Worm (Caenorhabditis elegans) whole organism, midembryonic: Measurements from ENCODE around the gene C25A8.2.

Source experiments
- T22C8.4 ChIP-seq: fragments of 200-800 bp; sonication (Bioruptor generic); IDR thresholded peaks from 2 replicates; pipeline ENCODE4 v1.3.6; 2022; ENCODE audit warnings: missing genetic modification characterization, missing compliant biosample characterization
- cog-1 ChIP-seq: sonication (generic microtip); optimal IDR thresholded peaks from 2 replicates; lab custom pipeline; 2016; ENCODE audit warnings: missing genetic modification characterization, missing compliant biosample characterization
- flt-1 ChIP-seq: fragments of 200-800 bp; sonication (Bioruptor generic); IDR thresholded peaks from 2 replicates; pipeline ENCODE4 v1.3.6; 2022; ENCODE audit warnings: missing genetic modification characterization, missing compliant biosample characterization
- klf-2 ChIP-seq: fragments of 200-800 bp; sonication (Bioruptor generic); conservative IDR thresholded peaks from 2 replicates; pipeline ENCODE4 v1.3.6; 2022; ENCODE audit warnings: missing genetic modification reagents, missing genetic modification characterization, missing compliant biosample characterization
- med-1 ChIP-seq: sonication (generic microtip); optimal IDR thresholded peaks from 2 replicates; lab custom pipeline; 2017; ENCODE audit warnings: missing genetic modification characterization, mild to moderate bottlenecking, missing compliant biosample characterization, antibody characterized with exemption, missing genetic modification reagents; ENCODE audit not compliant: insufficient read depth
- ref-1 ChIP-seq: fragments of 200-800 bp; sonication (Bioruptor generic); conservative IDR thresholded peaks from 2 replicates; pipeline ENCODE4 v1.3.6; 2022; ENCODE audit warnings: missing genetic modification reagents, missing genetic modification characterization, missing compliant biosample characterization
- tab-1 ChIP-seq: fragments of 200-800 bp; sonication (Bioruptor generic); IDR thresholded peaks from 2 replicates; pipeline ENCODE4 v1.3.6; 2022; ENCODE audit warnings: missing genetic modification characterization, missing compliant biosample characterization
- ztf-23 ChIP-seq: fragments of 200-800 bp; sonication (Bioruptor generic); IDR thresholded peaks from 2 replicates; pipeline ENCODE4 v1.3.6; 2022; ENCODE audit warnings: missing genetic modification reagents, missing genetic modification characterization, missing compliant biosample characterization
- ztf-29 ChIP-seq: fragments of 200-800 bp; sonication (Bioruptor generic); IDR thresholded peaks from 2 replicates; pipeline ENCODE4 v1.3.6; 2022; ENCODE audit warnings: missing genetic modification reagents, missing genetic modification characterization, missing compliant biosample characterization

Gene C25A8.2

ce11 chrIV:7025835-7026234 is 16.2 kb downstream of the C25A8.2 start:
- no peak for TF ChIP-seq ref-1
- no peak for TF ChIP-seq tab-1 (GFP tag; lab: Robert Waterston, UW)
- no peak for TF ChIP-seq klf-2 (GFP tag; lab: Robert Waterston, UW)
- TF ChIP-seq T22C8.4 (GFP tag; lab: Robert Waterston, UW): no peak
- no peak for TF ChIP-seq med-1 (GFP tag; lab: Kevin White, UChicago)
- no peak for TF ChIP-seq flt-1 (GFP tag; lab: Robert Waterston, UW)
- TF ChIP-seq ztf-29 (GFP tag; lab: Robert Waterston, UW): no peak
- TF ChIP-seq cog-1 (tag; lab: Kevin White, UChicago): no peak
- no peak for TF ChIP-seq ztf-23 (GFP tag; lab: Robert Waterston, UW)

ce11 chrIV:7031019-7031418 is 21.4 kb downstream of the C25A8.2 start:
- no peak for TF ChIP-seq tab-1 (GFP tag; lab: Robert Waterston, UW)
- no peak for TF ChIP-seq klf-2 (GFP tag; lab: Robert Waterston, UW)
- no peak for TF ChIP-seq T22C8.4 (GFP tag; lab: Robert Waterston, UW)
- no peak for TF ChIP-seq ztf-29 (GFP tag; lab: Robert Waterston, UW)
- TF ChIP-seq flt-1 (GFP tag; lab: Robert Waterston, UW): no peak
- no peak for TF ChIP-seq med-1 (GFP tag; lab: Kevin White, UChicago)
- no peak for TF ChIP-seq cog-1 (tag; lab: Kevin White, UChicago)
- no peak for TF ChIP-seq ref-1
- TF ChIP-seq ztf-23 (GFP tag; lab: Robert Waterston, UW): no peak

- TF ChIP-seq klf-2 (GFP tag; lab: Robert Waterston, UW) (no peak), ztf-29 (GFP tag; lab: Robert Waterston, UW) (no peak), T22C8.4 (GFP tag; lab: Robert Waterston, UW) (no peak), ztf-23 (GFP tag; lab: Robert Waterston, UW) (no peak), cog-1 (tag; lab: Kevin White, UChicago) (no peak), tab-1 (GFP tag; lab: Robert Waterston, UW) (no peak), med-1 (GFP tag; lab: Kevin White, UChicago) (no peak), flt-1 (GFP tag; lab: Robert Waterston, UW) (no peak), ref-1 (no peak)
Observed at ce11 chrIV:7032459-7032858, 22.8 kb downstream of the C25A8.2 start, which contains the start of gene C06G3.8. TSS of gene C06G3.8 (minus strand) at chrIV:7032559.

ce11 chrIV:7035823-7036222 is 26.2 kb downstream of the C25A8.2 start, which contains the start of gene C06G3.3:
TSS of gene C06G3.3 (plus strand) at chrIV:7036123.
- TF ChIP-seq cog-1 (tag; lab: Kevin White, UChicago) (no peak), med-1 (GFP tag; lab: Kevin White, UChicago) (no peak)

ce11 chrIV:7036790-7037189 is 27.2 kb downstream of the C25A8.2 start, which contains the start of gene ufl-1:
TSS of gene ufl-1 (minus strand) at chrIV:7036859.
- TF ChIP-seq klf-2 (GFP tag; lab: Robert Waterston, UW): no peak
- no peak for TF ChIP-seq flt-1 (GFP tag; lab: Robert Waterston, UW)
- no peak for TF ChIP-seq ref-1
- no peak for TF ChIP-seq tab-1 (GFP tag; lab: Robert Waterston, UW)
- no peak for TF ChIP-seq cog-1 (tag; lab: Kevin White, UChicago)
- TF ChIP-seq ztf-23 (GFP tag; lab: Robert Waterston, UW): no peak
- TF ChIP-seq med-1 (GFP tag; lab: Kevin White, UChicago): no peak
- TF ChIP-seq ztf-29 (GFP tag; lab: Robert Waterston, UW): no peak
- no peak for TF ChIP-seq T22C8.4 (GFP tag; lab: Robert Waterston, UW)

- TF ChIP-seq med-1 (GFP tag; lab: Kevin White, UChicago) (peak; percentile 67), klf-2 (GFP tag; lab: Robert Waterston, UW) (no peak), ztf-29 (GFP tag; lab: Robert Waterston, UW) (peak; percentile 71), T22C8.4 (GFP tag; lab: Robert Waterston, UW) (no peak), flt-1 (GFP tag; lab: Robert Waterston, UW) (peak; percentile 73; the same call in 1 of the 2 replicates), tab-1 (GFP tag; lab: Robert Waterston, UW) (peak; percentile 80), ref-1 (no peak), ztf-23 (GFP tag; lab: Robert Waterston, UW) (peak; percentile 73; the same call in 1 of the 2 replicates), cog-1 (tag; lab: Kevin White, UChicago) (peak; percentile 61)
Observed at ce11 chrIV:7039476-7040261, 30.0 kb downstream of the C25A8.2 start, which contains the start of the genes cogc-2 and klp-18. TSS of gene cogc-2 (minus strand) at chrIV:7039580. TSS of gene klp-18 (plus strand) at chrIV:7040211.

ce11 chrIV:7043430-7043829 is 33.8 kb downstream of the C25A8.2 start:
- no peak for TF ChIP-seq cog-1 (tag; lab: Kevin White, UChicago)
- TF ChIP-seq T22C8.4 (GFP tag; lab: Robert Waterston, UW): no peak
- no peak for TF ChIP-seq tab-1 (GFP tag; lab: Robert Waterston, UW)
- TF ChIP-seq med-1 (GFP tag; lab: Kevin White, UChicago): no peak
- TF ChIP-seq klf-2 (GFP tag; lab: Robert Waterston, UW): no peak
- TF ChIP-seq ztf-23 (GFP tag; lab: Robert Waterston, UW): no peak
- TF ChIP-seq ref-1: no peak
- TF ChIP-seq ztf-29 (GFP tag; lab: Robert Waterston, UW): no peak
- TF ChIP-seq flt-1 (GFP tag; lab: Robert Waterston, UW): no peak

ce11 chrIV:7044552-7045139 is 35.0 kb downstream of the C25A8.2 start, which contains the start of gene tin-9.1:
TSS of gene tin-9.1 (minus strand) at chrIV:7044602.
- TF ChIP-seq klf-2 (GFP tag; lab: Robert Waterston, UW): no peak
- TF ChIP-seq cog-1 (tag; lab: Kevin White, UChicago): no peak
- no peak for TF ChIP-seq flt-1 (GFP tag; lab: Robert Waterston, UW)
- TF ChIP-seq ref-1: no peak
- TF ChIP-seq T22C8.4 (GFP tag; lab: Robert Waterston, UW): no peak
- no peak for TF ChIP-seq ztf-29 (GFP tag; lab: Robert Waterston, UW)
